Fruit fly (Drosophila melanogaster) whole organism, embryonic: ENCODE results near the gene CG14866.

Source experiments
- C15 ChIP-seq: fragments of 200-800 bp; sonication (Bioruptor generic); IDR thresholded peaks from 3 replicates; pipeline ENCODE4 v1.3.6; 2022; ENCODE audit warnings: missing biosample characterization, missing genetic modification characterization
- CG10543 ChIP-seq: fragments of 200-800 bp; sonication (Bioruptor generic); optimal IDR thresholded peaks from 3 replicates; lab custom pipeline; 2017; ENCODE audit warnings: missing biosample characterization, mild to moderate bottlenecking, missing genetic modification characterization, moderate library complexity
- CG10565 ChIP-seq: fragments of 200-800 bp; sonication (Bioruptor generic); optimal IDR thresholded peaks from 3 replicates; lab custom pipeline; 2016; ENCODE audit warnings: missing biosample characterization, mild to moderate bottlenecking, missing genetic modification characterization
- CG10979 ChIP-seq: fragments of 200-800 bp; sonication (Bioruptor generic); optimal IDR thresholded peaks from 2 replicates; lab custom pipeline; 2018; ENCODE audit warnings: missing biosample characterization, mild to moderate bottlenecking, missing genetic modification characterization, moderate library complexity
- CG11093 ChIP-seq: fragments of 200-800 bp; sonication (Bioruptor generic); IDR thresholded peaks from 3 replicates; pipeline ENCODE4 v1.3.6; 2022; ENCODE audit warnings: missing biosample characterization, missing genetic modification characterization
- CG11695 ChIP-seq: fragments of 200-800 bp; sonication (Bioruptor generic); IDR thresholded peaks from 3 replicates; pipeline ENCODE4 v1.3.6; 2022; ENCODE audit warnings: missing biosample characterization, missing genetic modification characterization
- CG12071 ChIP-seq: fragments of 200-800 bp; sonication (Bioruptor generic); optimal IDR thresholded peaks from 3 replicates; lab custom pipeline; 2018; ENCODE audit warnings: missing biosample characterization, mild to moderate bottlenecking, missing genetic modification characterization
- CG12104 ChIP-seq: fragments of 200-800 bp; sonication (Bioruptor generic); optimal IDR thresholded peaks from 3 replicates; lab custom pipeline; 2016; ENCODE audit warnings: missing biosample characterization, missing genetic modification characterization
- CG13123 ChIP-seq: fragments of 200-800 bp; sonication (Bioruptor generic); optimal IDR thresholded peaks from 2 replicates; lab custom pipeline; 2016; ENCODE audit warnings: missing biosample characterization, missing genetic modification characterization
- CG13424 ChIP-seq: fragments of 200-800 bp; sonication (Bioruptor generic); optimal IDR thresholded peaks from 2 replicates; lab custom pipeline; 2019; ENCODE audit warnings: missing biosample characterization, mild to moderate bottlenecking, missing genetic modification characterization, moderate library complexity
- CG1602 ChIP-seq: fragments of 200-800 bp; sonication (Bioruptor generic); optimal IDR thresholded peaks from 3 replicates; lab custom pipeline; 2016; ENCODE audit warnings: missing biosample characterization, missing genetic modification characterization
- CG17328 ChIP-seq: fragments of 200-800 bp; sonication (Bioruptor generic); IDR thresholded peaks from 2 replicates; pipeline ENCODE4 v1.3.6; 2022; ENCODE audit warnings: missing biosample characterization, missing genetic modification characterization
- CG17612 ChIP-seq: fragments of 200-800 bp; sonication (Bioruptor generic); IDR thresholded peaks from 2 replicates; pipeline ENCODE4 v1.3.6; 2022; ENCODE audit warnings: missing biosample characterization, missing genetic modification characterization
- CG18619 ChIP-seq: fragments of 200-800 bp; sonication (Bioruptor generic); optimal IDR thresholded peaks from 3 replicates; lab custom pipeline; 2017; ENCODE audit warnings: missing biosample characterization, mild to moderate bottlenecking, missing genetic modification characterization
- CG2889 ChIP-seq: fragments of 200-800 bp; sonication (Bioruptor generic); IDR thresholded peaks from 3 replicates; pipeline ENCODE4 v1.3.6; 2022; ENCODE audit warnings: missing biosample characterization, missing genetic modification characterization
- CG30431 ChIP-seq: fragments of 200-800 bp; sonication (Bioruptor generic); optimal IDR thresholded peaks from 2 replicates; lab custom pipeline; 2017; ENCODE audit warnings: missing biosample characterization, missing genetic modification characterization
- CG31365 ChIP-seq: fragments of 200-800 bp; sonication (Bioruptor generic); optimal IDR thresholded peaks from 2 replicates; lab custom pipeline; 2018; ENCODE audit warnings: missing biosample characterization, mild to moderate bottlenecking, missing genetic modification characterization
- CG31441 ChIP-seq: fragments of 200-800 bp; sonication (Bioruptor generic); IDR thresholded peaks from 2 replicates; pipeline ENCODE4 v1.3.6; 2022; ENCODE audit warnings: missing biosample characterization, missing genetic modification characterization
- CG3726 ChIP-seq: fragments of 200-800 bp; sonication (Bioruptor generic); IDR thresholded peaks from 3 replicates; pipeline ENCODE4, ENCODE4 v1.3.6; 2022; ENCODE audit warnings: missing biosample characterization, missing genetic modification characterization
- CG6254 ChIP-seq: fragments of 200-800 bp; sonication (Bioruptor generic); optimal IDR thresholded peaks from 3 replicates; lab custom pipeline; 2017; ENCODE audit warnings: mild to moderate bottlenecking, missing biosample characterization, missing genetic modification reagents, missing genetic modification characterization
- CG6765 ChIP-seq: fragments of 200-800 bp; sonication (Bioruptor generic); optimal IDR thresholded peaks from 3 replicates; lab custom pipeline; 2017; ENCODE audit warnings: missing biosample characterization, mild to moderate bottlenecking, missing genetic modification characterization
- CG7745 ChIP-seq: fragments of 200-800 bp; sonication (Bioruptor generic); optimal IDR thresholded peaks from 2 replicates; lab custom pipeline; 2018; ENCODE audit warnings: missing biosample characterization, mild to moderate bottlenecking, missing genetic modification characterization, moderate library complexity
- CG7839 ChIP-seq: fragments of 200-800 bp; sonication (Bioruptor generic); optimal IDR thresholded peaks from 3 replicates; lab custom pipeline; 2018; ENCODE audit warnings: missing biosample characterization, mild to moderate bottlenecking, missing genetic modification characterization, moderate library complexity
- CG8924 ChIP-seq: fragments of 200-800 bp; optimal IDR thresholded peaks from 3 replicates; lab custom pipeline; 2019; ENCODE audit warnings: missing biosample characterization, mild to moderate bottlenecking, missing genetic modification characterization, moderate library complexity
- CHES-1-like ChIP-seq: fragments of 200-800 bp; sonication (Bioruptor generic); optimal IDR thresholded peaks from 2 replicates; lab custom pipeline; 2016; ENCODE audit warnings: missing biosample characterization, missing genetic modification characterization
- D19B ChIP-seq: fragments of 200-800 bp; sonication (Bioruptor generic); optimal IDR thresholded peaks from 2 replicates; lab custom pipeline; 2017; ENCODE audit warnings: missing biosample characterization, mild to moderate bottlenecking, missing genetic modification characterization
- Dll ChIP-seq: fragments of 200-800 bp; sonication (Bioruptor generic); IDR thresholded peaks from 4 replicates; pipeline ENCODE4 v1.3.6; 2022; ENCODE audit warnings: missing biosample characterization, missing genetic modification characterization; ENCODE audit not compliant: partially characterized antibody
- Doc2 ChIP-seq: fragments of 200-800 bp; sonication (Bioruptor generic); IDR thresholded peaks from 2 replicates; pipeline ENCODE4 v1.3.6; 2022; ENCODE audit warnings: missing biosample characterization, missing genetic modification characterization
- Rfx ChIP-seq: fragments of 200-800 bp; sonication (Bioruptor generic); IDR thresholded peaks from 2 replicates; pipeline ENCODE4 v1.3.6; 2022; ENCODE audit warnings: missing biosample characterization, missing genetic modification characterization
- Six4 ChIP-seq: fragments of 200-800 bp; sonication (Bioruptor generic); optimal IDR thresholded peaks from 2 replicates; lab custom pipeline; 2016; ENCODE audit warnings: missing biosample characterization, missing genetic modification characterization
- bbx ChIP-seq: fragments of 200-800 bp; sonication (Bioruptor generic); IDR thresholded peaks from 2 replicates; pipeline ENCODE4 v1.3.6; 2022; ENCODE audit warnings: missing biosample characterization, missing genetic modification characterization; ENCODE audit not compliant: partially characterized antibody
- bowl ChIP-seq: fragments of 200-800 bp; sonication (Bioruptor generic); IDR thresholded peaks from 2 replicates; pipeline ENCODE4 v1.3.6; 2022; ENCODE audit warnings: missing biosample characterization, missing genetic modification characterization
- cato ChIP-seq: fragments of 200-800 bp; sonication (Bioruptor generic); optimal IDR thresholded peaks from 2 replicates; lab custom pipeline; 2016; ENCODE audit warnings: missing biosample characterization, missing genetic modification characterization, borderline replicate concordance
- crp ChIP-seq, 2 experiments: fragments of 200-800 bp; sonication (Bioruptor generic); optimal IDR thresholded peaks; 2 replicates in 1 of 2; 3 replicates in 1 of 2; lab custom pipeline; 2017; ENCODE audit warnings: missing biosample characterization in 2 of 2, missing genetic modification characterization in 2 of 2, mild to moderate bottlenecking in 1 of 2, moderate library complexity in 1 of 2
- disco-r ChIP-seq: fragments of 200-800 bp; sonication (Bioruptor generic); optimal IDR thresholded peaks from 2 replicates; lab custom pipeline; 2016; ENCODE audit warnings: missing biosample characterization, missing genetic modification characterization
- fd96Cb ChIP-seq: fragments of 200-800 bp; sonication (Bioruptor generic); optimal IDR thresholded peaks from 2 replicates; lab custom pipeline; 2018; ENCODE audit warnings: missing biosample characterization, mild to moderate bottlenecking, missing genetic modification characterization, moderate library complexity
- gcm2 ChIP-seq: fragments of 200-800 bp; sonication (Bioruptor generic); optimal IDR thresholded peaks from 2 replicates; lab custom pipeline; 2016; ENCODE audit warnings: missing biosample characterization, missing genetic modification characterization
- inv ChIP-seq: fragments of 200-800 bp; sonication (Bioruptor generic); IDR thresholded peaks from 2 replicates; pipeline ENCODE4 v1.3.6; 2022; ENCODE audit warnings: missing biosample characterization, missing genetic modification characterization; ENCODE audit not compliant: partially characterized antibody
- lab ChIP-seq: fragments of 200-800 bp; sonication (Bioruptor generic); optimal IDR thresholded peaks from 3 replicates; lab custom pipeline; 2017; ENCODE audit warnings: missing biosample characterization, missing genetic modification characterization, mild to moderate bottlenecking, moderate library complexity, missing genetic modification reagents
- mam ChIP-seq: fragments of 200-800 bp; sonication (Bioruptor generic); optimal IDR thresholded peaks from 3 replicates; lab custom pipeline; 2016; ENCODE audit warnings: missing biosample characterization, missing genetic modification characterization
- schlank ChIP-seq: fragments of 200-800 bp; sonication (Bioruptor generic); optimal IDR thresholded peaks from 2 replicates; lab custom pipeline; 2018; ENCODE audit warnings: missing biosample characterization, mild to moderate bottlenecking, missing genetic modification characterization
- seq ChIP-seq: fragments of 200-800 bp; sonication (Bioruptor generic); IDR thresholded peaks from 2 replicates; pipeline ENCODE4 v1.3.6; 2022; ENCODE audit warnings: missing biosample characterization, missing genetic modification characterization
- sna ChIP-seq: fragments of 200-800 bp; sonication (Bioruptor generic); IDR thresholded peaks from 2 replicates; pipeline ENCODE4 v1.3.6; 2022; ENCODE audit warnings: missing biosample characterization, missing genetic modification characterization; ENCODE audit not compliant: partially characterized antibody
- sob ChIP-seq: fragments of 200-800 bp; sonication (Bioruptor generic); IDR thresholded peaks from 2 replicates; pipeline ENCODE4 v1.3.6; 2022; ENCODE audit warnings: missing biosample characterization, missing genetic modification characterization
- trh ChIP-seq: fragments of 200-800 bp; sonication (Bioruptor generic); optimal IDR thresholded peaks from 2 replicates; lab custom pipeline; 2016; ENCODE audit warnings: missing biosample characterization, missing genetic modification characterization
- wek ChIP-seq: fragments of 200-800 bp; sonication (Bioruptor generic); optimal IDR thresholded peaks from 3 replicates; lab custom pipeline; 2018; ENCODE audit warnings: missing biosample characterization, mild to moderate bottlenecking, missing genetic modification characterization, moderate library complexity
- z ChIP-seq: fragments of 200-800 bp; sonication (Bioruptor generic); IDR thresholded peaks from 3 replicates; pipeline ENCODE4 v1.3.6; 2022; ENCODE audit warnings: missing biosample characterization, missing genetic modification characterization
- zf30C ChIP-seq: fragments of 200-800 bp; sonication (Bioruptor generic); optimal IDR thresholded peaks from 3 replicates; lab custom pipeline; 2018; ENCODE audit warnings: missing biosample characterization, mild to moderate bottlenecking, missing genetic modification characterization
- zfh1 ChIP-seq: fragments of 200-800 bp; sonication (Bioruptor generic); IDR thresholded peaks from 3 replicates; pipeline ENCODE4 v1.3.6; 2022; ENCODE audit warnings: missing biosample characterization, missing genetic modification characterization

The CG14866 gene

dm6 chr3R:15342926-15343685 lies 26.8 kb downstream of the CG14866 start, which contains the start of gene Nagk (continued):
- TF ChIP-seq bowl (GFP tag; lab: Robert Waterston, UW) (no peak), CG13424 (peak; percentile 52), fd96Cb (peak; percentile 41), CG13123 (GFP tag; lab: Kevin White, UChicago) (no peak), sob (GFP tag; lab: Robert Waterston, UW) (0 out of 2 replicates have a peak, but pooled peaks have one; percentile 27), CG10543 (GFP tag; lab: Kevin White, UChicago) (peak; percentile 67), CG31365 (tag; lab: Kevin White, UChicago) (no peak), D19B (GFP tag; lab: Kevin White, UChicago) (peak; percentile 96), CG7745 (tag; lab: Kevin White, UChicago) (no peak), CG12071 (GFP tag; lab: Kevin White, UChicago) (peak; percentile 4), CG31441 (GFP tag; lab: Robert Waterston, UW) (peak; percentile 70), CG6254 (GFP tag; lab: Kevin White, UChicago) (no peak), CG10979 (tag; lab: Kevin White, UChicago) (peak; percentile 59), CG6765 (GFP tag; lab: Kevin White, UChicago) (peak; percentile 59), C15 (GFP tag; lab: Robert Waterston, UW) (no peak), zfh1 (peak; percentile 30; the same call in 2 of the 3 replicates), mam (GFP tag; lab: Kevin White, UChicago) (peak; percentile 40), schlank (tag; lab: Kevin White, UChicago) (no peak), CG11093 (GFP tag; lab: Robert Waterston, UW) (no peak), wek (GFP tag; lab: Kevin White, UChicago) (peak; percentile 13), CG17612 (GFP tag; lab: Robert Waterston, UW) (no peak), Six4 (peak; percentile 56), lab (GFP tag; lab: Kevin White, UChicago) (peak; percentile 53), seq (GFP tag; lab: Robert Waterston, UW) (no peak), sna (GFP tag; lab: Robert Waterston, UW) (no peak), CG17328 (GFP tag; lab: Robert Waterston, UW) (peak; percentile 56), trh (no peak), bbx (GFP tag; lab: Robert Waterston, UW) (peak; percentile 45), disco-r (peak; percentile 11), gcm2 (GFP tag; lab: Kevin White, UChicago) (peak; percentile 57), CG7839 (tag; lab: Kevin White, UChicago) (peak; percentile 69), CG18619 (GFP tag; lab: Kevin White, UChicago) (peak; percentile 78), CG2889 (GFP tag; lab: Robert Waterston, UW) (no peak), CG10565 (GFP tag; lab: Kevin White, UChicago) (no peak), z (GFP tag; lab: Robert Waterston, UW) (no peak), Dll (GFP tag; lab: Robert Waterston, UW) (no peak), crp (GFP tag; optimal IDR thresholded peaks at IDR 0.05; lab: Kevin White, UChicago) (peak; percentile 1 to 85), CG12104 (GFP tag; lab: Kevin White, UChicago) (peak; percentile 77), CHES-1-like (peak; percentile 38), CG30431 (GFP tag; lab: Kevin White, UChicago) (peak; percentile 1), CG11695 (GFP tag; lab: Robert Waterston, UW) (peak; percentile 19; the same call in 1 of the 3 replicates), CG8924 (tag; lab: Kevin White, UChicago) (peak; percentile 79), cato (GFP tag; lab: Kevin White, UChicago) (peak; percentile 41), Doc2 (GFP tag; lab: Robert Waterston, UW) (no peak), Rfx (GFP tag; lab: Robert Waterston, UW) (peak; percentile 44), zf30C (GFP tag; lab: Kevin White, UChicago) (no peak), CG3726 (GFP tag; lab: Robert Waterston, UW) (no peak), inv (GFP tag; lab: Robert Waterston, UW) (no peak), CG1602 (GFP tag; lab: Kevin White, UChicago) (peak; percentile 57)
